Worm (Caenorhabditis elegans) whole organism, L4/young adult: ENCODE measurements around the gene K08F4.3.

Source experiments
- W03F9.2 ChIP-seq: fragments of 150-350 bp; optimal IDR thresholded peaks from 2 replicates; lab custom pipeline; 2014; ENCODE audit warnings: missing biosample characterization, missing genetic modification characterization
- dao-5 ChIP-seq: sonication (generic microtip); optimal IDR thresholded peaks from 2 replicates; lab custom pipeline; 2016; ENCODE audit warnings: missing genotype, missing genetic modification characterization, moderate library complexity, missing compliant biosample characterization
- him-1 ChIP-seq: sonication (generic microtip); optimal IDR thresholded peaks from 2 replicates; lab custom pipeline; 2016; ENCODE audit warnings: missing genotype, missing genetic modification reagents, missing genetic modification characterization, missing compliant biosample characterization

ce11 chrIV:10170808-10171207 lies 41.8 kb downstream of the K08F4.3 start:
- TF ChIP-seq W03F9.2 (tag; lab: Kevin White, UChicago) (no peak), him-1 (no peak), dao-5 (tag; lab: Kevin White, UChicago) (no peak)
